Fruit fly (Drosophila melanogaster) whole organism, embryonic: ENCODE results near the gene CG4733.

Experiments
- Adf1 ChIP-seq: fragments of 200-800 bp; sonication (Bioruptor generic); IDR thresholded peaks from 2 replicates; pipeline ENCODE4 v1.3.6; 2022; ENCODE audit warnings: missing biosample characterization, missing genetic modification characterization
- Aef1 ChIP-seq: fragments of 200-800 bp; sonication (Bioruptor generic); IDR thresholded peaks from 3 replicates; pipeline ENCODE4 v1.3.6; 2022; ENCODE audit warnings: missing biosample characterization, missing genetic modification characterization
- BtbVII ChIP-seq: fragments of 200-800 bp; sonication (Bioruptor generic); optimal IDR thresholded peaks from 3 replicates; lab custom pipeline; 2017; ENCODE audit warnings: missing biosample characterization, mild to moderate bottlenecking, missing genetic modification characterization
- CG12391 ChIP-seq: fragments of 200-800 bp; sonication (Bioruptor generic); optimal IDR thresholded peaks from 3 replicates; lab custom pipeline; 2018; ENCODE audit warnings: missing biosample characterization, mild to moderate bottlenecking, missing genetic modification characterization, moderate library complexity
- CG12769 ChIP-seq: fragments of 200-800 bp; sonication (Bioruptor generic); optimal IDR thresholded peaks from 2 replicates; lab custom pipeline; 2019; ENCODE audit warnings: missing biosample characterization, mild to moderate bottlenecking, missing genetic modification characterization, moderate library complexity
- CG1647 ChIP-seq: fragments of 200-800 bp; sonication (Bioruptor generic); optimal IDR thresholded peaks from 3 replicates; lab custom pipeline; 2016; ENCODE audit warnings: missing biosample characterization, missing genetic modification characterization
- CG16863 ChIP-seq: fragments of 200-800 bp; sonication (Bioruptor generic); optimal IDR thresholded peaks from 3 replicates; lab custom pipeline; 2016; ENCODE audit warnings: missing biosample characterization, missing genetic modification characterization
- CG17361 ChIP-seq: fragments of 200-800 bp; sonication (Bioruptor generic); IDR thresholded peaks from 3 replicates; pipeline ENCODE4 v1.3.6; 2022; ENCODE audit warnings: missing biosample characterization, missing genetic modification characterization
- CG17829 ChIP-seq: fragments of 200-800 bp; optimal IDR thresholded peaks from 2 replicates; lab custom pipeline; 2019; ENCODE audit warnings: missing biosample characterization, mild to moderate bottlenecking, missing genetic modification characterization, moderate library complexity
- CG31388 ChIP-seq: fragments of 200-800 bp; sonication (Bioruptor generic); optimal IDR thresholded peaks from 2 replicates; lab custom pipeline; 2016; ENCODE audit warnings: missing biosample characterization, missing genetic modification characterization
- CG32772 ChIP-seq: fragments of 200-800 bp; sonication (Bioruptor generic); IDR thresholded peaks from 2 replicates; pipeline ENCODE4 v1.3.6; 2022; ENCODE audit warnings: missing biosample characterization, missing genetic modification characterization
- CG34376 ChIP-seq: fragments of 200-800 bp; sonication (Bioruptor generic); optimal IDR thresholded peaks from 2 replicates; lab custom pipeline; 2018; ENCODE audit warnings: missing biosample characterization, mild to moderate bottlenecking, missing genetic modification characterization
- CG3838 ChIP-seq: fragments of 200-800 bp; sonication (Bioruptor generic); optimal IDR thresholded peaks from 3 replicates; lab custom pipeline; 2016; ENCODE audit warnings: missing biosample characterization, missing genetic modification characterization
- CG4820 ChIP-seq: fragments of 200-800 bp; sonication (Bioruptor generic); optimal IDR thresholded peaks from 3 replicates; lab custom pipeline; 2016; ENCODE audit warnings: missing biosample characterization, missing genetic modification characterization
- CG6654 ChIP-seq: fragments of 200-800 bp; sonication (Bioruptor generic); optimal IDR thresholded peaks from 2 replicates; lab custom pipeline; 2017; ENCODE audit warnings: missing biosample characterization, mild to moderate bottlenecking, missing genetic modification characterization
- Chrac-16 ChIP-seq: fragments of 200-800 bp; sonication (Bioruptor generic); optimal IDR thresholded peaks from 3 replicates; lab custom pipeline; 2016; ENCODE audit warnings: missing biosample characterization, missing genetic modification characterization
- Drgx ChIP-seq: fragments of 200-800 bp; sonication (Bioruptor generic); IDR thresholded peaks from 2 replicates; pipeline ENCODE4 v1.3.6; 2022; ENCODE audit warnings: missing biosample characterization, missing genetic modification characterization
- Hr3 ChIP-seq: fragments of 200-800 bp; sonication (Bioruptor generic); optimal IDR thresholded peaks from 3 replicates; lab custom pipeline; 2016; ENCODE audit warnings: missing biosample characterization, missing genetic modification characterization
- Lhr ChIP-seq: fragments of 200-800 bp; sonication (Bioruptor generic); optimal IDR thresholded peaks from 3 replicates; lab custom pipeline; 2017; ENCODE audit warnings: mild to moderate bottlenecking, missing biosample characterization, missing genetic modification reagents, missing genetic modification characterization
- Ptx1 ChIP-seq: fragments of 200-800 bp; sonication (Bioruptor generic); IDR thresholded peaks from 2 replicates; pipeline ENCODE4 v1.3.6; 2022; ENCODE audit warnings: missing biosample characterization, missing genetic modification characterization
- Rfx ChIP-seq: fragments of 200-800 bp; sonication (Bioruptor generic); IDR thresholded peaks from 2 replicates; pipeline ENCODE4 v1.3.6; 2022; ENCODE audit warnings: missing biosample characterization, missing genetic modification characterization
- Sin3A ChIP-seq: fragments of >200 bp; optimal IDR thresholded peaks from 2 replicates; lab custom pipeline; 2018
- Spps ChIP-seq: fragments of 200-800 bp; sonication (Bioruptor generic); optimal IDR thresholded peaks from 2 replicates; lab custom pipeline; 2018; ENCODE audit warnings: missing biosample characterization, mild to moderate bottlenecking, missing genetic modification characterization
- TFAM ChIP-seq: fragments of 200-800 bp; sonication (Bioruptor generic); optimal IDR thresholded peaks from 2 replicates; lab custom pipeline; 2017; ENCODE audit warnings: missing biosample characterization, missing genetic modification characterization, inconsistent platforms
- Trl ChIP-seq, 3 experiments: fragments of >200 bp in 2 of 3; fragments of 200-800 bp in 1 of 3; sonication (Bioruptor generic) in 1 of 3; optimal IDR thresholded peaks; 2 replicates in 1 of 3; 3 replicates in 2 of 3; lab custom pipeline; 2016 to 2017; ENCODE audit warnings: missing biosample characterization in 1 of 3, missing genetic modification characterization in 1 of 3
- amos ChIP-seq: fragments of 200-800 bp; sonication (Bioruptor generic); IDR thresholded peaks from 2 replicates; pipeline ENCODE4 v1.3.6; 2022; ENCODE audit warnings: missing biosample characterization, missing genetic modification characterization; ENCODE audit not compliant: partially characterized antibody
- ara ChIP-seq: fragments of 200-800 bp; sonication (Bioruptor generic); IDR thresholded peaks from 2 replicates; pipeline ENCODE4 v1.3.6; 2022; ENCODE audit warnings: missing biosample characterization, missing genetic modification characterization
- ase ChIP-seq: fragments of 200-800 bp; sonication (Bioruptor generic); IDR thresholded peaks from 3 replicates; pipeline ENCODE4 v1.3.6; 2022; ENCODE audit warnings: missing biosample characterization, missing genetic modification characterization
- ash1 ChIP-seq: fragments of 200-800 bp; sonication (Bioruptor generic); optimal IDR thresholded peaks from 2 replicates; lab custom pipeline; 2018; ENCODE audit warnings: missing biosample characterization, mild to moderate bottlenecking, missing genetic modification characterization
- ato ChIP-seq: fragments of 200-800 bp; sonication (Bioruptor generic); IDR thresholded peaks from 2 replicates; pipeline ENCODE4 v1.3.6; 2022; ENCODE audit warnings: missing biosample characterization, missing genetic modification characterization; ENCODE audit not compliant: partially characterized antibody
- chinmo ChIP-seq: fragments of 200-800 bp; sonication (Bioruptor generic); IDR thresholded peaks from 4 replicates; pipeline ENCODE4 v1.3.6; 2022; ENCODE audit warnings: missing biosample characterization, missing genetic modification characterization; ENCODE audit not compliant: partially characterized antibody
- dpn ChIP-seq, 2 experiments: fragments of 200-800 bp; sonication (Bioruptor generic); optimal IDR thresholded peaks; 3 replicates each; lab custom pipeline; 2016; ENCODE audit warnings: missing biosample characterization in 2 of 2, missing genetic modification characterization in 2 of 2
- dysf ChIP-seq: fragments of 200-800 bp; sonication (Bioruptor generic); IDR thresholded peaks from 3 replicates; pipeline ENCODE4 v1.3.6; 2022; ENCODE audit warnings: missing biosample characterization, missing genetic modification characterization
- fd3F ChIP-seq: fragments of 200-800 bp; sonication (Bioruptor generic); optimal IDR thresholded peaks from 2 replicates; lab custom pipeline; 2018; ENCODE audit warnings: missing biosample characterization, mild to moderate bottlenecking, missing genetic modification characterization, moderate library complexity
- klu ChIP-seq: fragments of 200-800 bp; sonication (Bioruptor generic); IDR thresholded peaks from 2 replicates; pipeline ENCODE4 v1.3.6; 2022; ENCODE audit warnings: missing biosample characterization, missing genetic modification characterization
- kni ChIP-seq: fragments of 200-800 bp; sonication (Bioruptor generic); optimal IDR thresholded peaks from 3 replicates; lab custom pipeline; 2017; ENCODE audit warnings: mild to moderate bottlenecking, missing biosample characterization, missing genetic modification reagents, missing genetic modification characterization
- lov ChIP-seq, 2 experiments: fragments of 200-800 bp in 1 of 2; fragments of >200 bp in 1 of 2; sonication (Bioruptor generic) in 1 of 2; IDR thresholded peaks in 1 of 2; optimal IDR thresholded peaks in 1 of 2; 2 replicates in 1 of 2; 3 replicates in 1 of 2; pipeline versions ENCODE4 v1.3.6 to Lab custom; 2017 to 2022; ENCODE audit warnings: missing biosample characterization in 1 of 2, missing genetic modification characterization in 1 of 2
- mam ChIP-seq: fragments of 200-800 bp; sonication (Bioruptor generic); optimal IDR thresholded peaks from 3 replicates; lab custom pipeline; 2016; ENCODE audit warnings: missing biosample characterization, missing genetic modification characterization
- nerfin-2 ChIP-seq: fragments of 200-800 bp; sonication (Bioruptor generic); IDR thresholded peaks from 2 replicates; pipeline ENCODE4 v1.3.6; 2022; ENCODE audit warnings: missing biosample characterization, missing genetic modification characterization; ENCODE audit not compliant: partially characterized antibody
- org-1 ChIP-seq: fragments of 200-800 bp; sonication (Bioruptor generic); optimal IDR thresholded peaks from 2 replicates; lab custom pipeline; 2017; ENCODE audit warnings: missing biosample characterization, missing genetic modification characterization
- p53 ChIP-seq: fragments of 200-800 bp; sonication (Bioruptor generic); optimal IDR thresholded peaks from 2 replicates; lab custom pipeline; 2016; ENCODE audit warnings: missing biosample characterization, missing genetic modification characterization
- pho ChIP-seq: fragments of 200-800 bp; sonication (Bioruptor generic); optimal IDR thresholded peaks from 2 replicates; lab custom pipeline; 2016; ENCODE audit warnings: missing biosample characterization, missing genetic modification characterization
- ranshi ChIP-seq: fragments of 200-800 bp; sonication (Bioruptor generic); IDR thresholded peaks from 2 replicates; pipeline ENCODE4 v1.3.6; 2022; ENCODE audit warnings: missing biosample characterization, missing genetic modification characterization
- sens ChIP-seq: fragments of 200-800 bp; sonication (Bioruptor generic); peaks from one replicate; lab custom pipeline; 2016; ENCODE audit warnings: missing biosample characterization, missing genetic modification characterization
- sens-2 ChIP-seq: fragments of 200-800 bp; sonication (Bioruptor generic); IDR thresholded peaks from 2 replicates; pipeline ENCODE4 v1.3.6; 2022; ENCODE audit warnings: missing biosample characterization, missing genetic modification characterization
- sima ChIP-seq: fragments of 200-800 bp; sonication (Bioruptor generic); optimal IDR thresholded peaks from 2 replicates; lab custom pipeline; 2016; ENCODE audit warnings: missing biosample characterization, missing genetic modification characterization
- sqz ChIP-seq: fragments of 200-800 bp; sonication (Bioruptor generic); optimal IDR thresholded peaks from 3 replicates; lab custom pipeline; 2018; ENCODE audit warnings: missing biosample characterization, mild to moderate bottlenecking, missing genetic modification characterization
- ttk ChIP-seq: fragments of 200-800 bp; sonication (Bioruptor generic); IDR thresholded peaks from 2 replicates; pipeline ENCODE4 v2.1.2; 2022; ENCODE audit warnings: missing biosample characterization, missing genetic modification characterization
- vvl ChIP-seq: fragments of 200-800 bp; sonication (Bioruptor generic); IDR thresholded peaks from 2 replicates; pipeline ENCODE4 v1.3.6; 2022; ENCODE audit warnings: missing biosample characterization, missing genetic modification characterization
- zen2 ChIP-seq: fragments of 200-800 bp; sonication (Bioruptor generic); IDR thresholded peaks from 3 replicates; pipeline ENCODE4 v1.3.6; 2022; ENCODE audit warnings: missing biosample characterization, missing genetic modification characterization; ENCODE audit not compliant: partially characterized antibody

The CG4733 gene

DNA sequence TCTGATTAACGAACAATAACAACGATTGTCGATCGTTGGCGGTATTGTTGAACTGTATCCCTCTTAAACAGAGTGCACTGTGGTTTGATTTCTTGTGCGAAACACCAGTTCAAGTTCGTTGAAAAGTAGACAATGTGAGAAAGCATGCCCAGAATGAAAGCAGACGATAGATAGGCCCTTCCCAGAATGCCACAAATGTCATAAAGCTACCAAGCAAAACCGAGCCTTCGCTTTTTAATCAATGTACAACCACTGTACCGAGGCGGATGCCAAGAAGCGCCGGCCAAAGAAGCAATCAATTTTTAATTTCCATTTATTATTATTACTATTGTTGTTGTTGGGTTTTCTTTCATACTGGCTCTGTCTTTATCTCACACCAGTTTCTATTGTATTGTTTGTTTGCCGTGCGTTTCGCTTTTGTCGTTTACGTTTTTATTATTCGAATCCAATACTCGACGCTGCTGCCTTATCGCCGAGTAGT, 18.4 kb downstream of the CG4733 start (continued):
- peak; percentile 81 to 91 for TF ChIP-seq dpn (GFP tag; optimal IDR thresholded peaks at IDR 0.05; lab: Kevin White, UChicago)
- TF ChIP-seq ash1 (GFP tag; lab: Kevin White, UChicago) = no peak
- peak; percentile 53; the same call in 1 of the 2 replicates for TF ChIP-seq klu (GFP tag; lab: Robert Waterston, UW)
- TF ChIP-seq Adf1 (GFP tag; lab: Robert Waterston, UW) = peak; percentile 76
- TF ChIP-seq CG1647 (GFP tag; lab: Kevin White, UChicago) = peak; percentile 82
- TF ChIP-seq zen2 (GFP tag; lab: Robert Waterston, UW) = no peak
- no peak for TF ChIP-seq TFAM (GFP tag; lab: Kevin White, UChicago)
- no peak for TF ChIP-seq Trl (optimal IDR thresholded peaks at IDR 0.05; lab: Kevin White, UChicago)
- TF ChIP-seq Trl (GFP tag; optimal IDR thresholded peaks at IDR 0.05; lab: Kevin White, UChicago) = peak; percentile 54
- TF ChIP-seq amos = no peak
- TF ChIP-seq Rfx (GFP tag; lab: Robert Waterston, UW) = peak; percentile 93
- peak; percentile 79 for TF ChIP-seq Chrac-16 (GFP tag; lab: Kevin White, UChicago)
- no peak for TF ChIP-seq kni (GFP tag; lab: Kevin White, UChicago)
- TF ChIP-seq CG3838 (GFP tag; lab: Kevin White, UChicago) = peak; percentile 65
- peak; percentile 82 for TF ChIP-seq ttk (GFP tag; lab: Robert Waterston, UW)
- TF ChIP-seq CG31388 (GFP tag; lab: Kevin White, UChicago) = peak; percentile 52
- peak; percentile 70 for TF ChIP-seq BtbVII (GFP tag; lab: Kevin White, UChicago)
- TF ChIP-seq chinmo (GFP tag; lab: Robert Waterston, UW) = 0 out of 4 replicates have a peak, but pooled peaks have one; percentile 10
- no peak for TF ChIP-seq Lhr (GFP tag; lab: Kevin White, UChicago)
- TF ChIP-seq ase (GFP tag; lab: Robert Waterston, UW) = peak; percentile 84
- TF ChIP-seq CG34376 (GFP tag; lab: Kevin White, UChicago) = peak; percentile 83
- TF ChIP-seq dysf (GFP tag; lab: Robert Waterston, UW) = peak; percentile 90
- no peak for TF ChIP-seq sqz
- peak; percentile 80 for TF ChIP-seq CG16863 (GFP tag; lab: Kevin White, UChicago)
- TF ChIP-seq CG6654 (GFP tag; lab: Kevin White, UChicago) = peak; percentile 46
- TF ChIP-seq Spps (tag; lab: Kevin White, UChicago) = peak; percentile 36
- TF ChIP-seq lov (optimal IDR thresholded peaks at IDR 0.05; lab: Kevin White, UChicago) = no peak
- peak; percentile 78; the same call in 2 of the 3 replicates for TF ChIP-seq lov (GFP tag; IDR thresholded peaks at IDR 0.05; lab: Robert Waterston, UW)
- peak; percentile 91 for TF ChIP-seq Ptx1
- peak; percentile 82 for TF ChIP-seq Hr3 (GFP tag; lab: Kevin White, UChicago)
- no peak for TF ChIP-seq ato
- TF ChIP-seq fd3F (GFP tag; lab: Kevin White, UChicago) = peak; percentile 79
- peak; percentile 73 for TF ChIP-seq CG4820 (GFP tag; lab: Kevin White, UChicago)
- TF ChIP-seq nerfin-2 (GFP tag; lab: Robert Waterston, UW) = no peak
- TF ChIP-seq ara = peak; percentile 82
- peak; percentile 77 for TF ChIP-seq Drgx (GFP tag; lab: Robert Waterston, UW)
- peak; percentile 27; the same call in 1 of the 2 replicates for TF ChIP-seq sens-2
- TF ChIP-seq Sin3A = no peak
- TF ChIP-seq mam = peak; percentile 89
- peak; percentile 82 for TF ChIP-seq CG32772 (GFP tag; lab: Robert Waterston, UW)
- peak; percentile 77 for TF ChIP-seq org-1 (GFP tag; lab: Kevin White, UChicago)
- peak; percentile 96 for TF ChIP-seq sens (GFP tag; lab: Kevin White, UChicago)
- peak; percentile 73 for TF ChIP-seq pho (GFP tag; lab: Kevin White, UChicago)
- peak; percentile 67 for TF ChIP-seq CG17361
- TF ChIP-seq ranshi = peak; percentile 79
- peak; percentile 86 for TF ChIP-seq Aef1 (GFP tag; lab: Robert Waterston, UW)
- TF ChIP-seq CG17829 = peak; percentile 47
- peak; percentile 94 for TF ChIP-seq vvl (GFP tag; lab: Robert Waterston, UW)
- TF ChIP-seq p53 = peak; percentile 6
- peak; percentile 80 for TF ChIP-seq CG12391 (tag; lab: Kevin White, UChicago)
- TF ChIP-seq CG12769 (tag; lab: Kevin White, UChicago) = peak; percentile 87
- no peak for TF ChIP-seq sima (GFP tag; lab: Kevin White, UChicago)
